Worm (Caenorhabditis elegans) whole organism, L3 larva: ENCODE results near the gene F49C5.10.
A peak's percentile ranks its signal among the peaks of the same experiment; 100 is the strongest.

Source experiments
- elt-2 ChIP-seq: sonication (generic microtip); optimal IDR thresholded peaks from 2 replicates; lab custom pipeline; 2016; ENCODE audit warnings: missing genetic modification reagents, mild to moderate bottlenecking, missing genetic modification characterization, missing compliant biosample characterization
- pqm-1 ChIP-seq: fragments of 150-350 bp; optimal IDR thresholded peaks from 2 replicates; lab custom pipeline; 2017; ENCODE audit warnings: missing biosample characterization, missing genetic modification characterization, inconsistent platforms
- unc-39 ChIP-seq: sonication (generic microtip); optimal IDR thresholded peaks from 4 replicates; lab custom pipeline; 2017; ENCODE audit warnings: missing biosample characterization, missing genetic modification characterization

The F49C5.10 gene

DNA sequence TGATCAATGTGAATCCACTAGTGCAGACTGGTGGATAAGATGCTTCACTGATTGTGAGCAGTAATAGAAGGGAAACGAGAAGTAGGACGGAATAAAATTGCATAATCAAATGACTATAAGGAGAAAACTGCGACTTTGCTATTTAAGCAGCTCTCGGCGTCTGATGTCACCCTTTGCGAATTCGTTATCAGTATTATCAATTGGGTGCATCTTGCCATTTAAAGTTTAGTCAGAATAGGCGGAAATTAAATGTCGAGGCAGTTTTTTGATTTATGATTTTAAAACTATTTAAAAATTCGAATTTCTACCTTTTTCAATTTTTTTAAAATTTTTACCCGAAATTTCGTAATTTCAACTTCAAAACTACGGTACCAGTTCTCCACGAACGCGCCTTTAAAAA lies 34.4 kb downstream of the F49C5.10 start, which contains the start of gene clec-4:
Gene clec-4, minus strand, starts transcription at position 162 of the 400 bp plus-strand sequence.
- TF ChIP-seq pqm-1 (tag; lab: Kevin White, UChicago): peak; percentile 63
- peak; percentile 31 for TF ChIP-seq elt-2 (tag; lab: Kevin White, UChicago)
- no peak for TF ChIP-seq unc-39 (tag; lab: Kevin White, UChicago)
